Worm (Caenorhabditis elegans) whole organism, early embryonic: ENCODE measurements around the gene W03C9.6.

Source experiments
- B0310.2 ChIP-seq: sonication (generic microtip); optimal IDR thresholded peaks from 2 replicates; lab custom pipeline; 2016; ENCODE audit warnings: mild to moderate bottlenecking, missing genetic modification characterization, missing compliant biosample characterization
- F13C5.2 ChIP-seq: sonication (generic microtip); optimal IDR thresholded peaks from 2 replicates; lab custom pipeline; 2017; ENCODE audit warnings: mild to moderate bottlenecking, missing genetic modification characterization, inconsistent platforms, missing compliant biosample characterization
- aly-1 ChIP-seq: sonication (generic microtip); optimal IDR thresholded peaks from 2 replicates; lab custom pipeline; 2016; ENCODE audit warnings: missing genetic modification characterization, missing compliant biosample characterization
- ama-1 ChIP-seq: fragments of 150-350 bp; optimal IDR thresholded peaks from 2 replicates; lab custom pipeline; 2014
- ceh-13 ChIP-seq: fragments of 200-800 bp; sonication (Bioruptor generic); optimal IDR thresholded peaks from 2 replicates; lab custom pipeline; 2018; ENCODE audit warnings: mild to moderate bottlenecking, missing genetic modification characterization, missing compliant biosample characterization
- ceh-36 ChIP-seq: sonication (generic microtip); optimal IDR thresholded peaks from 2 replicates; lab custom pipeline; 2016; ENCODE audit warnings: missing genetic modification characterization, inconsistent platforms, missing compliant biosample characterization
- ets-7 ChIP-seq: sonication (generic microtip); optimal IDR thresholded peaks from 2 replicates; lab custom pipeline; 2016; ENCODE audit warnings: missing genotype, missing genetic modification characterization, missing compliant biosample characterization
- flt-1 ChIP-seq: fragments of 200-800 bp; sonication (Bioruptor generic); IDR thresholded peaks from 2 replicates; pipeline ENCODE4 v1.3.6; 2022; ENCODE audit warnings: missing genetic modification characterization, missing compliant biosample characterization
- hmbx-1 ChIP-seq: sonication (generic microtip); optimal IDR thresholded peaks from 2 replicates; lab custom pipeline; 2016; ENCODE audit warnings: mild to moderate bottlenecking, missing genetic modification characterization, missing compliant biosample characterization
- hmg-4 ChIP-seq: fragments of 200-800 bp; sonication (Bioruptor generic); optimal IDR thresholded peaks from 2 replicates; lab custom pipeline; 2018; ENCODE audit warnings: mild to moderate bottlenecking, missing genetic modification characterization, missing compliant biosample characterization
- hnd-1 ChIP-seq: sonication (generic microtip); optimal IDR thresholded peaks from 2 replicates; lab custom pipeline; 2016; ENCODE audit warnings: missing genetic modification characterization, missing compliant biosample characterization
- pes-1 ChIP-seq: fragments of 200-800 bp; sonication (Bioruptor generic); IDR thresholded peaks from 2 replicates; pipeline ENCODE4 v1.3.6; 2022; ENCODE audit warnings: missing genetic modification reagents, missing genetic modification characterization, missing compliant biosample characterization
- scrt-1 ChIP-seq: fragments of 200-800 bp; sonication (Bioruptor generic); IDR thresholded peaks from 2 replicates; pipeline ENCODE4 v1.3.6; 2022; ENCODE audit warnings: missing genetic modification characterization, missing compliant biosample characterization
- sea-1 ChIP-seq: fragments of 200-800 bp; sonication (Bioruptor generic); conservative IDR thresholded peaks from 2 replicates; pipeline ENCODE4 v1.3.6; 2022; ENCODE audit warnings: missing genetic modification characterization, missing compliant biosample characterization
- tbx-11 ChIP-seq: fragments of 200-800 bp; sonication (Bioruptor generic); IDR thresholded peaks from 2 replicates; pipeline ENCODE4 v1.3.6; 2022; ENCODE audit warnings: missing genetic modification characterization, missing compliant biosample characterization
- tbx-37 ChIP-seq: fragments of 200-800 bp; sonication (Bioruptor generic); conservative IDR thresholded peaks from 2 replicates; pipeline ENCODE4 v1.3.6; 2022; ENCODE audit warnings: missing genetic modification reagents, missing genetic modification characterization, missing compliant biosample characterization
- tra-4 ChIP-seq: sonication (generic microtip); optimal IDR thresholded peaks from 2 replicates; lab custom pipeline; 2017; ENCODE audit warnings: missing genetic modification characterization, missing compliant biosample characterization

W03C9.6 gene

ce11 chrII:11930132-11930531 is 24.2 kb upstream of the W03C9.6 start:
- TF ChIP-seq tbx-11 (GFP tag; lab: Robert Waterston, UW) (no peak), B0310.2 (tag; lab: Kevin White, UChicago) (no peak), ceh-36 (tag; lab: Kevin White, UChicago) (peak; percentile 64), sea-1 (GFP tag; lab: Robert Waterston, UW) (no peak)

- TF ChIP-seq hnd-1 (tag; lab: Kevin White, UChicago) (no peak), pes-1 (no peak), scrt-1 (GFP tag; lab: Robert Waterston, UW) (no peak), sea-1 (GFP tag; lab: Robert Waterston, UW) (no peak), tbx-37 (GFP tag; lab: Robert Waterston, UW) (no peak), tra-4 (no peak), F13C5.2 (tag; lab: Kevin White, UChicago) (no peak), ama-1 (lab: Kevin White, UChicago) (no peak), aly-1 (tag; lab: Kevin White, UChicago) (no peak), flt-1 (GFP tag; lab: Robert Waterston, UW) (no peak), ets-7 (no peak), hmg-4 (no peak)
These were observed 19.0 kb upstream of the W03C9.6 start, which contains the start of gene lin-29 for ce11 chrII:11935266-11935665. Gene lin-29 (minus strand): TSS chrII:11935343.

- TF ChIP-seq pes-1 = no peak
- TF ChIP-seq ama-1 (lab: Kevin White, UChicago) = no peak
- TF ChIP-seq ceh-13 (GFP tag; lab: Kevin White, UChicago) = no peak
- TF ChIP-seq sea-1 (GFP tag; lab: Robert Waterston, UW) = no peak
- TF ChIP-seq scrt-1 (GFP tag; lab: Robert Waterston, UW) = no peak
- TF ChIP-seq F13C5.2 (tag; lab: Kevin White, UChicago) = no peak
- no peak for TF ChIP-seq tra-4
- TF ChIP-seq flt-1 (GFP tag; lab: Robert Waterston, UW) = no peak
- TF ChIP-seq hmbx-1 = no peak
- TF ChIP-seq ets-7 = no peak
- TF ChIP-seq tbx-11 (GFP tag; lab: Robert Waterston, UW) = no peak
- TF ChIP-seq ceh-36 (tag; lab: Kevin White, UChicago) = no peak
- no peak for TF ChIP-seq tbx-37 (GFP tag; lab: Robert Waterston, UW)
- TF ChIP-seq aly-1 (tag; lab: Kevin White, UChicago) = no peak
- TF ChIP-seq hnd-1 (tag; lab: Kevin White, UChicago) = no peak
- TF ChIP-seq B0310.2 (tag; lab: Kevin White, UChicago) = no peak
- no peak for TF ChIP-seq hmg-4
These were observed 17.9 kb upstream of the W03C9.6 start for ce11 chrII:11936393-11936792.

ce11 chrII:11948459-11948858 is 5.8 kb upstream of the W03C9.6 start, which contains the start of gene W03C9.8:
Gene W03C9.8 (plus strand): TSS chrII:11948759.
- TF ChIP-seq ets-7 = no peak
- no peak for TF ChIP-seq ama-1 (lab: Kevin White, UChicago)
- TF ChIP-seq hnd-1 (tag; lab: Kevin White, UChicago) = no peak
- TF ChIP-seq tbx-11 (GFP tag; lab: Robert Waterston, UW) = no peak
- TF ChIP-seq hmbx-1 = no peak
- no peak for TF ChIP-seq sea-1 (GFP tag; lab: Robert Waterston, UW)

- TF ChIP-seq tra-4 (no peak), scrt-1 (GFP tag; lab: Robert Waterston, UW) (no peak), tbx-11 (GFP tag; lab: Robert Waterston, UW) (no peak)
These were observed 1.3 kb upstream of the W03C9.6 start for ce11 chrII:11952963-11953362.

ce11 chrII:11954811-11955210 is 503 bp downstream of the W03C9.6 start:
- TF ChIP-seq ceh-36 (tag; lab: Kevin White, UChicago) = peak; percentile 83
- TF ChIP-seq pes-1 = peak; percentile 35; the same call in 1 of the 2 replicates
- no peak for TF ChIP-seq F13C5.2 (tag; lab: Kevin White, UChicago)

- TF ChIP-seq ama-1 (lab: Kevin White, UChicago) = no peak
- peak; percentile 23 for TF ChIP-seq hnd-1 (tag; lab: Kevin White, UChicago)
- peak; percentile 68 for TF ChIP-seq aly-1 (tag; lab: Kevin White, UChicago)
- TF ChIP-seq hmg-4 = peak; percentile 88
- peak; percentile 81 for TF ChIP-seq pes-1
- TF ChIP-seq tra-4 = peak; percentile 43
- TF ChIP-seq tbx-11 (GFP tag; lab: Robert Waterston, UW) = peak; percentile 64; the same call in 1 of the 2 replicates
- peak; percentile 44 for TF ChIP-seq ceh-36 (tag; lab: Kevin White, UChicago)
- TF ChIP-seq tbx-37 (GFP tag; lab: Robert Waterston, UW) = peak; percentile 47; the same call in 1 of the 2 replicates
- TF ChIP-seq ets-7 = no peak
- peak; percentile 69; the same call in 1 of the 2 replicates for TF ChIP-seq scrt-1 (GFP tag; lab: Robert Waterston, UW)
- TF ChIP-seq B0310.2 (tag; lab: Kevin White, UChicago) = no peak
- TF ChIP-seq ceh-13 (GFP tag; lab: Kevin White, UChicago) = peak; percentile 57
- TF ChIP-seq sea-1 (GFP tag; lab: Robert Waterston, UW) = peak; percentile 63; the same call in 1 of the 2 replicates
- no peak for TF ChIP-seq hmbx-1
- TF ChIP-seq F13C5.2 (tag; lab: Kevin White, UChicago) = peak; percentile 87
- peak; percentile 76 for TF ChIP-seq flt-1 (GFP tag; lab: Robert Waterston, UW)
These were observed 4.7 kb downstream of the W03C9.6 start for ce11 chrII:11958793-11959574.
